ENCODE assay signal across 2 fruit fly cellular contexts in the genomic region with DNA sequence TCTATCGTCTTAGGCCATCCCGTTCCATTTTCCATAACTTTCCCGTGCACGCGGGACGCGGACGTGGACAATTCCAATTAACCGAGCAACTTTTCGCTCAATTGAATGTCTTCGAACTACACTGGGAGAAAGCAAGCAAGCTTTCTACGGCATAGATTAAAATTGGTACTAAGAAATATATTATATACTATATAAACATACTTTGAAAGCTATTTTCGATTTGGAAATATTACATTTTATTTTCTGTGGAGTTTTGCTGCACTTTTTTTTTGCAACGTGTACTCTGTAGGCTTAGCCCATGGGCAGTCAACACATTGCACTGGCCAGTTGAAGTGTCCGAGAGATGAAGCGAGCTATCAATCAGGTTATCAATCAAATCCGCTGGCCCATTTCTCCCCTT.
A peak's percentile ranks its signal among the peaks of the same experiment; 100 is the strongest.
TF ChIP-seq lines count a peak whose summit lies in the region.

No protein-coding gene starts in this region.

TF ChIP-seq in whole organism, embryonic, 481 proteins besides CTCF, POLR2A, EP300 and RAD21 (continued from another document):
- TF ChIP-seq CG18262 (tag; optimal IDR thresholded peaks at IDR 0.05; lab: Kevin White, UChicago) (peak; percentile 1), vvl (GFP tag; IDR thresholded peaks at IDR 0.05; lab: Robert Waterston, UW) (no peak), CG11504 (tag; optimal IDR thresholded peaks at IDR 0.05; lab: Kevin White, UChicago) (peak; percentile 19), CG1603 (tag; optimal IDR thresholded peaks at IDR 0.05; lab: Kevin White, UChicago) (peak; percentile 24), ci (GFP tag; IDR thresholded peaks at IDR 0.05; lab: Robert Waterston, UW) (0 out of 3 replicates have a peak, but pooled peaks have one; percentile 37), CG1024 (GFP tag; IDR thresholded peaks at IDR 0.05; lab: Robert Waterston, UW) (no peak), CG10979 (tag; optimal IDR thresholded peaks at IDR 0.05; lab: Kevin White, UChicago) (peak; percentile 21), Ptx1 (GFP tag; IDR thresholded peaks at IDR 0.05; lab: Robert Waterston, UW) (peak; percentile 11; the same call in 1 of the 2 replicates), tio (GFP tag; optimal IDR thresholded peaks at IDR 0.05; lab: Kevin White, UChicago) (no peak), Sox102F (GFP tag; optimal IDR thresholded peaks at IDR 0.05; lab: Kevin White, UChicago) (peak; percentile 22), Xrp1 (GFP tag; IDR thresholded peaks at IDR 0.05; lab: Robert Waterston, UW) (peak; percentile 51), fru (optimal IDR thresholded peaks at IDR 0.05; lab: Kevin White, UChicago) (no peak)

TF ChIP-seq in whole organism, prepupa, 60 proteins besides CTCF, POLR2A, EP300 and RAD21 (continued from another document):
- peak; percentile 21 for TF ChIP-seq spab (GFP tag; optimal IDR thresholded peaks at IDR 0.05; lab: Kevin White, UChicago)
- TF ChIP-seq CG15336 (GFP tag; IDR thresholded peaks at IDR 0.05; lab: Robert Waterston, UW), result peak; percentile 67
- no peak for TF ChIP-seq dac (GFP tag; optimal IDR thresholded peaks at IDR 0.05; lab: Kevin White, UChicago)
- TF ChIP-seq fd59A (GFP tag; optimal IDR thresholded peaks at IDR 0.05; lab: Kevin White, UChicago), result peak; percentile 4
- TF ChIP-seq CG6808 (GFP tag; optimal IDR thresholded peaks at IDR 0.05; lab: Kevin White, UChicago), result no peak
- peak; percentile 41 for TF ChIP-seq OdsH (GFP tag; optimal IDR thresholded peaks at IDR 0.05; lab: Kevin White, UChicago)
- TF ChIP-seq svp (GFP tag; lab: Kevin White, UChicago), result peak; percentile 73
- TF ChIP-seq net (GFP tag; optimal IDR thresholded peaks at IDR 0.05; lab: Kevin White, UChicago), result no peak
- no peak for TF ChIP-seq fkh (GFP tag; optimal IDR thresholded peaks at IDR 0.05; lab: Kevin White, UChicago)
- TF ChIP-seq CG8119 (GFP tag; IDR thresholded peaks at IDR 0.05; lab: Robert Waterston, UW), result peak; percentile 58; the same call in 2 of the 3 replicates
- TF ChIP-seq achi (GFP tag; optimal IDR thresholded peaks at IDR 0.05; lab: Kevin White, UChicago), result peak; percentile 61
- no peak for TF ChIP-seq Smox (GFP tag; optimal IDR thresholded peaks at IDR 0.05; lab: Kevin White, UChicago)
- no peak for TF ChIP-seq CG11762 (GFP tag; optimal IDR thresholded peaks at IDR 0.05; lab: Kevin White, UChicago; ENCODE audit: insufficient read depth)
- TF ChIP-seq Blimp-1 (GFP tag; optimal IDR thresholded peaks at IDR 0.05; lab: Kevin White, UChicago), result no peak
- no peak for TF ChIP-seq Hr38 (GFP tag; optimal IDR thresholded peaks at IDR 0.05; lab: Kevin White, UChicago)
